Fruit fly (Drosophila melanogaster): ENCODE results near the gene nAChRalpha3.

dm6 chrX:8416209-8416608 lies 49.2 kb upstream of the nAChRalpha3 start:
- TF ChIP-seq psq (GFP tag; optimal IDR thresholded peaks at IDR 0.05) (peak; percentile 70), Abd-B (GFP tag; optimal IDR thresholded peaks at IDR 0.05) (no peak), pan (optimal IDR thresholded peaks at IDR 0.05) (no peak), h (GFP tag; optimal IDR thresholded peaks at IDR 0.05) (no peak), dmrt93B (GFP tag; optimal IDR thresholded peaks at IDR 0.05) (no peak)

Data from whole organism, wandering third instar larva.